Worm (Caenorhabditis elegans): Measurements from ENCODE around the gene ZC443.1.

ZC443.1 gene

DNA sequence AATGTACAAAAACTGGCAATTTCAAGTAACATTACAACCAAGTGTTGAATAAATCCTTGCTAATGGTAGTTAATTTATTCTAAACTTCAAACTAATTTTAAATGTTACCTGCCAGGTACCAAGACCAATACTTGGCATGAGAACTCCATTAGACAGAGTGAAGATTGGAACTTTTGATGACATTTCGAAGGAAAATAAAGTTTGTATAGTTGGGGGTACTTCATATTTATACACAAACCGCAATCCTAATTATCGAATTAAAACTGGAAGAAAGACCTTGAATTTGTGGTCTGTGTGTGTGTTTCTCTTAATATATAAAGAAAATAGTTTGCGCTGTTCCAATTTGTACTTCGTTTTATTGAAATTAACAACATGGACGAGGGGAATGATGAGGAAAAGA lies at the start of gene ZC443.1:
ZC443.1 (minus strand) TSS at position 205 of the 400 bp plus-strand sequence.
- TF ChIP-seq lir-3 (tag; optimal IDR thresholded peaks at IDR 0.05; ENCODE audit: poor library complexity) (no peak), dsc-1 (tag; optimal IDR thresholded peaks at IDR 0.05) (no peak), efl-1 (optimal IDR thresholded peaks at IDR 0.05) (no peak), efl-1 (GFP tag; optimal IDR thresholded peaks at IDR 0.05 in 1 of 2) (peak in 1 of 2 experiments; percentile 54), nhr-85 (tag) (peak; percentile 65)

DNA sequence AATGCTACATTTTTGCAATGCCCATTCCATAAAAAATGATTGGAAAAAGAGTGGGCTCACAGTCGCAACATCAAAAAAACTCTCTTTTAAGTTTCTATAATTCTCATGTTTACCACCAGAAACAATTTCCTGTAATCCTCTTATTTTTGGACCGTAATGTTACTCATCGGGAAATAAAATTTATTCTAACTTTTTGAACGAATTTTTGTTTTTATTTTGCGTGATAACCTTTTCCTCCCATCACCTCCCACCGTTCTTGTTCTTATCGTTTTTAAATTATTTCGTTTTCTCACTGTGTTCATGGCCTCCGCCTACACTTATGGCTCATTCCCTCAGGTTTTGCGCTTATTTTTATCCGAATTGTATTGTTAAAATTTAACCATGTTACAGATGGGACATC lies 49.3 kb upstream of the ZC443.1 start, which contains the start of gene anp-1:
anp-1 (plus strand) TSS at position 301 of the 400 bp plus-strand sequence.
- TF ChIP-seq grh-1 (GFP tag; IDR thresholded peaks at IDR 0.05) (no peak), lsy-2 (tag; optimal IDR thresholded peaks at IDR 0.05) (no peak), jun-1 (tag; optimal IDR thresholded peaks at IDR 0.05) (no peak), nhr-28 (tag; optimal IDR thresholded peaks at IDR 0.05) (no peak), sox-4 (tag; optimal IDR thresholded peaks at IDR 0.05) (no peak), nhr-11 (tag; optimal IDR thresholded peaks at IDR 0.05) (no peak), mdl-1 (tag; optimal IDR thresholded peaks at IDR 0.05) (no peak), unc-130 (tag; optimal IDR thresholded peaks at IDR 0.05) (no peak), alr-1 (tag; optimal IDR thresholded peaks at IDR 0.05; ENCODE audit: borderline replicate concordance) (no peak), unc-98 (GFP tag; IDR thresholded peaks at IDR 0.05) (no peak), C16A3.4 (tag; optimal IDR thresholded peaks at IDR 0.05) (no peak), mab-9 (GFP tag; IDR thresholded peaks at IDR 0.05) (no peak), nhr-90 (tag; optimal IDR thresholded peaks at IDR 0.05; ENCODE audit: poor library complexity) (no peak), ceh-8 (GFP tag; optimal IDR thresholded peaks at IDR 0.05) (no peak), zip-4 (GFP tag; optimal IDR thresholded peaks at IDR 0.05) (no peak), nhr-12 (tag; optimal IDR thresholded peaks at IDR 0.05) (no peak), irx-1 (tag; optimal IDR thresholded peaks at IDR 0.05) (no peak)

DNA sequence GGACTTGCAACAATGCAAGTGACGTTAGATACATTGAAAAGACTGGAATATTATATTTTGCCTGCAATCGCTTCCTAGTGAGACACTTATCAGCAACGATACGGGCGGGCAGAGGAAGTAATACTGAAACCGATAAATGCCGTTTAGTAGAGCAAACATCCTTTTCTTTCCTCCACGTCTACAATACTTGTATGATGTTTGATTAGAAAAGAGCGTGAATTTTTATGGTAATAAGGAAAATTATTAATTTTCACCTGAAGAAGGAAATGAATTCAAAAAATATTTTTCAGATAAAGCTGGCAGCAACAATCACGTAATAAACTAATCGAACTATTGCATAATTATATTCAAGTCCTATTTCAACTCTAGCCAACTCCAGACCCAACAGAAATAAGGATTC lies 44.9 kb upstream of the ZC443.1 start, which contains the start of gene C44H9.7:
C44H9.7 (minus strand) TSS at position 101 of the 400 bp plus-strand sequence.
- TF ChIP-seq vab-15 (tag; optimal IDR thresholded peaks at IDR 0.05) (no peak), elt-2 (tag; optimal IDR thresholded peaks at IDR 0.05) (peak; percentile 5)

DNA sequence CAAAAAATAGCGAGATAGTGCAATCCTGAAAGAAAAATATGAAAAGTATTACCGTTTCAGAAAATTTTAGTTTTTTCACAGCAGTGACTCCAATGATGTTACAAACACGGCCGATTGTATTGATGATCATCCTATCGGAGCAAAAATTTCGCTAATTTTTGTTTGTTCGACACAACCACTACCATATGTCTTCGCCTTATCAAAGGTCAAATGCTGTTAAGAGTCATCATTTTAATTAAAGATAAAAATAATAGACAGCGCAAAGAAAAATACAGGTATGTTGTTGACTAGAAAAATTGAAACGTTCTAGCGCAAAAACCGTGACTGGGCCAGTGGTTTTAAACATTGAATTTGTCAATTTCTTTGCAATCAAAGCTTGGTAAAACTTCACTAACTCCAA lies 42.5 kb upstream of the ZC443.1 start:
- TF ChIP-seq dpl-1 (GFP tag; optimal IDR thresholded peaks at IDR 0.05) = no peak
- TF ChIP-seq pax-3 (tag; optimal IDR thresholded peaks at IDR 0.05) = peak; percentile 20
- peak; percentile 49 for TF ChIP-seq elt-2 (tag; optimal IDR thresholded peaks at IDR 0.05)

DNA sequence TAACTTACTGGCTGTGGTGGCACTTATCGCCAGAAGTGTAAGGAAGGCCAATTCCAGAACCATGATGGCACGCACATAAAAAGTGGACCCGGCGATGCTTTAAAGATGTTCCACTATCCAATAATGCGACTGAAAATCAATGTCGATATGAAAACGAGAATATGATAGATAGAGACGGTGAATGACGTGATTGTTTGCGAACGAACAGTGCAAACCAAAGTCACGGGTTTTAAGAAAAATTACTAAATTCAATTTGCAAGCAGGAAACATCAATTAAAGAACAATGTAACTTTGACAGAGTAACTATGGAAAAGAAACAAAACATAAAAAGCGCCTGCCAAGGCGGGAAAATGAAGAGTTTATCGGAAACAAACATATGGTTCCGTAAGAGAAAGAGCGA lies 39.9 kb upstream of the ZC443.1 start, which contains the start of gene C44H9.5:
C44H9.5 (minus strand) TSS at position 129 of the 400 bp plus-strand sequence.
- TF ChIP-seq hpl-2 (GFP tag; optimal IDR thresholded peaks at IDR 0.05) (no peak), dpl-1 (GFP tag; optimal IDR thresholded peaks at IDR 0.05) (no peak), isw-1 (GFP tag; IDR thresholded peaks at IDR 0.05) (no peak), zag-1 (tag; optimal IDR thresholded peaks at IDR 0.05) (no peak), elt-3 (tag; optimal IDR thresholded peaks at IDR 0.05) (no peak)

DNA sequence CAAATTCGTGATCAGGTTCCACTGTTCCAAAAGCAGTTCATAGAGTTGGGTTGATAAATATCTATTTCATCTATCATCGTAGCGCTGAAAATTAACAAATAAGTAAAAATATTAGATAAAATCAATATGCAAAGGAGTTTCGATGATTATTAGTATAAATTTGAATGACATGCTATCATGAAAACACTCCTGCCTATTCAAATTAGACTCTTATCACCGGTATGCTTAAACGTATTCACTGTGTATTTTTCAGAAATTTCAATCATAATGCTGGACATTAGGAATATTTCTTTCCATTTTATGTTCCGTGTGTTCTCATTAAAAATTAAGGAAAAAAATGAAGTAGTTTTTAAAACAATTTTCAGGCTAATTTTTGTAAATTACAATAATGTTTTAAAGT lies 35.4 kb upstream of the ZC443.1 start, which contains the start of gene C44H9.6:
C44H9.6 (minus strand) TSS at position 101 of the 400 bp plus-strand sequence.
- no peak for TF ChIP-seq efl-1 (optimal IDR thresholded peaks at IDR 0.05)
- TF ChIP-seq efl-1 (GFP tag; optimal IDR thresholded peaks at IDR 0.05 in 1 of 2) = peak in 1 of 2 experiments; percentile 67
- no peak for TF ChIP-seq fkh-8 (tag; optimal IDR thresholded peaks at IDR 0.05)
- no peak for TF ChIP-seq fkh-10 (GFP tag; optimal IDR thresholded peaks at IDR 0.05)
- no peak for TF ChIP-seq ets-5 (GFP tag; IDR thresholded peaks at IDR 0.05)
- TF ChIP-seq unc-30 (tag; optimal IDR thresholded peaks at IDR 0.05) = no peak
- TF ChIP-seq vab-15 (tag; optimal IDR thresholded peaks at IDR 0.05) = no peak
